Fruit fly (Drosophila melanogaster) whole organism, wandering third instar larva: ENCODE measurements around the gene CG14280.
A peak's percentile ranks its signal among the peaks of the same experiment; 100 is the strongest.

Source experiments
- CG32264 ChIP-seq: fragments of 200-800 bp; sonication (Bioruptor generic); optimal IDR thresholded peaks from 2 replicates; lab custom pipeline; 2016; ENCODE audit warnings: missing biosample characterization, missing genetic modification characterization
- CG9705 ChIP-seq: fragments of 200-800 bp; sonication (Bioruptor generic); optimal IDR thresholded peaks from 2 replicates; lab custom pipeline; 2018; ENCODE audit warnings: missing biosample characterization, mild to moderate bottlenecking, missing genetic modification characterization
- CrebA ChIP-seq: fragments of 200-800 bp; sonication (Bioruptor generic); optimal IDR thresholded peaks from 2 replicates; lab custom pipeline; 2016; ENCODE audit warnings: missing biosample characterization, mild to moderate bottlenecking, missing genetic modification characterization, borderline replicate concordance
- Dif ChIP-seq: fragments of 200-275, 200-300 bp; sonication (Bioruptor generic); optimal IDR thresholded peaks from 2 replicates; lab custom pipeline; 2018; ENCODE audit warnings: missing biosample characterization, missing genetic modification characterization; ENCODE audit not compliant: partially characterized antibody
- GATAd ChIP-seq: sonication (Bioruptor generic); optimal IDR thresholded peaks from 2 replicates; lab custom pipeline; 2016; ENCODE audit warnings: missing biosample characterization, missing genetic modification characterization
- HLH106 ChIP-seq: fragments of 200-800 bp; optimal IDR thresholded peaks from 3 replicates; lab custom pipeline; 2019; ENCODE audit warnings: missing biosample characterization, mild to moderate bottlenecking, missing genetic modification characterization, moderate library complexity
- Hnf4 ChIP-seq: fragments of 200-800 bp; sonication (Bioruptor generic); optimal IDR thresholded peaks from 2 replicates; lab custom pipeline; 2016; ENCODE audit warnings: missing biosample characterization, mild to moderate bottlenecking, missing genetic modification characterization
- Hr83 ChIP-seq: fragments of 200-300 bp; sonication (Bioruptor generic); optimal IDR thresholded peaks from 2 replicates; lab custom pipeline; 2016; ENCODE audit warnings: missing biosample characterization, mild to moderate bottlenecking, missing genetic modification characterization, moderate library complexity; ENCODE audit not compliant: poor library complexity, severe bottlenecking
- Jra ChIP-seq: sonication (Bioruptor generic); optimal IDR thresholded peaks from 2 replicates; lab custom pipeline; 2016; ENCODE audit warnings: missing biosample characterization, missing genetic modification characterization
- Mio ChIP-seq: sonication (Bioruptor generic); optimal IDR thresholded peaks from 2 replicates; lab custom pipeline; 2016; ENCODE audit warnings: missing biosample characterization, missing genetic modification characterization
- Myc ChIP-seq: fragments of >200 bp; optimal IDR thresholded peaks from 2 replicates; lab custom pipeline; 2017
- N ChIP-seq: fragments of >200 bp; optimal IDR thresholded peaks from 2 replicates; lab custom pipeline; 2018; ENCODE audit warnings: missing biosample characterization, missing external identifiers, missing genetic modification characterization
- OdsH ChIP-seq: fragments of 200-800 bp; sonication (Bioruptor generic); optimal IDR thresholded peaks from 2 replicates; lab custom pipeline; 2016; ENCODE audit warnings: missing biosample characterization, mild to moderate bottlenecking, missing genetic modification characterization
- Rel ChIP-seq, 2 experiments: fragments of 200-800 bp; sonication (Bioruptor generic) in 1 of 2; optimal IDR thresholded peaks; 2 replicates in 1 of 2; 3 replicates in 1 of 2; lab custom pipeline; 2016 to 2019; ENCODE audit warnings: mild to moderate bottlenecking in 2 of 2, missing biosample characterization in 2 of 2, missing genetic modification characterization in 2 of 2, moderate library complexity in 1 of 2
- Sp1 ChIP-seq: fragments of 200-800 bp; sonication (Bioruptor generic); optimal IDR thresholded peaks from 3 replicates; lab custom pipeline; 2019; ENCODE audit warnings: missing biosample characterization, mild to moderate bottlenecking, missing genetic modification characterization, moderate library complexity
- Vsx2 ChIP-seq: fragments of 200-300, 225-300 bp; sonication (Bioruptor generic); optimal IDR thresholded peaks from 2 replicates; lab custom pipeline; 2018; ENCODE audit warnings: missing biosample characterization, missing genetic modification characterization; ENCODE audit not compliant: partially characterized antibody
- br ChIP-seq: fragments of 200-800 bp; sonication (Bioruptor generic); optimal IDR thresholded peaks from 2 replicates; lab custom pipeline; 2016; ENCODE audit warnings: missing biosample characterization, missing genetic modification characterization
- brk ChIP-seq: fragments of 200-800 bp; sonication (Bioruptor generic); optimal IDR thresholded peaks from 2 replicates; lab custom pipeline; 2016; ENCODE audit warnings: missing biosample characterization, mild to moderate bottlenecking, missing genetic modification characterization
- dl ChIP-seq, 2 experiments: fragments of 175-275, 200-275 bp in 1 of 2; fragments of 200-275 bp in 1 of 2; sonication (Bioruptor generic); optimal IDR thresholded peaks; lab custom pipeline; 2018; ENCODE audit warnings: mild to moderate bottlenecking in 2 of 2, missing biosample characterization in 2 of 2, missing genetic modification characterization in 2 of 2, moderate library complexity in 2 of 2; ENCODE audit not compliant: partially characterized antibody in 2 of 2, insufficient read depth in 1 of 2
- dmrt93B ChIP-seq: fragments of 200-800 bp; sonication (Bioruptor generic); optimal IDR thresholded peaks from 2 replicates; lab custom pipeline; 2018; ENCODE audit warnings: missing biosample characterization, mild to moderate bottlenecking, missing genetic modification characterization
- foxo ChIP-seq, 2 experiments: fragments of 200-800 bp; sonication (Bioruptor generic); optimal IDR thresholded peaks; 2 replicates in 1 of 2; 3 replicates in 1 of 2; lab custom pipeline; 2016 to 2017; ENCODE audit warnings: missing biosample characterization in 2 of 2, missing genetic modification characterization in 2 of 2
- fru ChIP-seq: fragments of 200-800 bp; sonication (Bioruptor generic); optimal IDR thresholded peaks from 3 replicates; lab custom pipeline; 2016; ENCODE audit warnings: missing biosample characterization, mild to moderate bottlenecking, missing genetic modification characterization
- h ChIP-seq: fragments of 200-800 bp; sonication (Bioruptor generic); optimal IDR thresholded peaks from 3 replicates; lab custom pipeline; 2016; ENCODE audit warnings: missing biosample characterization, mild to moderate bottlenecking, missing genetic modification characterization
- pan ChIP-seq: fragments of >200 bp; optimal IDR thresholded peaks from 2 replicates; lab custom pipeline; 2017
- psq ChIP-seq: fragments of 200-800 bp; sonication (Bioruptor generic); optimal IDR thresholded peaks from 3 replicates; lab custom pipeline; 2017; ENCODE audit warnings: missing biosample characterization, mild to moderate bottlenecking, missing genetic modification characterization, moderate library complexity
- rgr ChIP-seq: fragments of 200-800 bp; sonication (Bioruptor generic); optimal IDR thresholded peaks from 3 replicates; lab custom pipeline; 2016; ENCODE audit warnings: missing biosample characterization, mild to moderate bottlenecking, missing genetic modification characterization
- sage ChIP-seq: fragments of 200-800 bp; sonication (Bioruptor generic); optimal IDR thresholded peaks from 2 replicates; lab custom pipeline; 2016; ENCODE audit warnings: missing biosample characterization, mild to moderate bottlenecking, missing genetic modification characterization
- sv ChIP-seq: fragments of 200-800 bp; sonication (Bioruptor generic); optimal IDR thresholded peaks from 3 replicates; lab custom pipeline; 2016; ENCODE audit warnings: missing biosample characterization, missing genetic modification characterization
- tai ChIP-seq: sonication (Bioruptor generic); optimal IDR thresholded peaks from 2 replicates; lab custom pipeline; 2016; ENCODE audit warnings: missing biosample characterization, missing genetic modification characterization
- woc ChIP-seq: sonication (Bioruptor generic); optimal IDR thresholded peaks from 2 replicates; lab custom pipeline; 2016; ENCODE audit warnings: missing biosample characterization, mild to moderate bottlenecking, missing genetic modification characterization

Gene CG14280

dm6 chr3R:19221350-19221749, 35.2 kb upstream of the CG14280 start:
- TF ChIP-seq fru (GFP tag; lab: Kevin White, UChicago) (no peak), HLH106 (tag; lab: Kevin White, UChicago) (no peak), Vsx2 (GFP tag; lab: Kevin White, UChicago) (no peak), OdsH (GFP tag; lab: Kevin White, UChicago) (no peak), Myc (lab: Kevin White, UChicago) (no peak), CG9705 (GFP tag; lab: Kevin White, UChicago) (no peak), CrebA (GFP tag; lab: Kevin White, UChicago) (no peak), tai (GFP tag; lab: Kevin White, UChicago) (no peak), Hnf4 (GFP tag; lab: Kevin White, UChicago) (no peak), N (GFP tag; lab: Kevin White, UChicago) (no peak), GATAd (GFP tag; lab: Kevin White, UChicago) (no peak)

dm6 chr3R:19223369-19223768, 33.2 kb upstream of the CG14280 start:
- peak; percentile 74 for TF ChIP-seq h (GFP tag; lab: Kevin White, UChicago)
- no peak for TF ChIP-seq woc (GFP tag; lab: Kevin White, UChicago)

dm6 chr3R:19225446-19225955, 31.1 kb upstream of the CG14280 start:
- no peak for TF ChIP-seq sv (GFP tag; lab: Kevin White, UChicago)
- TF ChIP-seq brk (GFP tag; lab: Kevin White, UChicago), result no peak
- peak; percentile 52 for TF ChIP-seq CrebA (GFP tag; lab: Kevin White, UChicago)
- peak; percentile 43 for TF ChIP-seq Dif (GFP tag; lab: Kevin White, UChicago)
- TF ChIP-seq CG32264, result no peak
- no peak for TF ChIP-seq sage
- TF ChIP-seq dl (GFP tag; optimal IDR thresholded peaks at IDR 0.05; lab: Kevin White, UChicago; ENCODE audit: insufficient read depth in 1 of 2, partially characterized antibody in 2 of 2), result peak; percentile 1 to 58

- TF ChIP-seq foxo (GFP tag; optimal IDR thresholded peaks at IDR 0.05; lab: Kevin White, UChicago) (peak in 1 of 2 experiments; percentile 62), sage (peak; percentile 15), Jra (no peak), Sp1 (GFP tag; lab: Kevin White, UChicago) (peak; percentile 56), Mio (no peak), Hr83 (peak; percentile 5), rgr (GFP tag; lab: Kevin White, UChicago) (peak; percentile 16), br (GFP tag; lab: Kevin White, UChicago) (peak; percentile 45), h (GFP tag; lab: Kevin White, UChicago) (peak; percentile 39), Dif (GFP tag; lab: Kevin White, UChicago) (no peak), HLH106 (tag; lab: Kevin White, UChicago) (peak; percentile 56), sv (GFP tag; lab: Kevin White, UChicago) (peak; percentile 27), pan (lab: Kevin White, UChicago) (no peak), fru (GFP tag; lab: Kevin White, UChicago) (peak; percentile 80), Rel (GFP tag; optimal IDR thresholded peaks at IDR 0.05; lab: Kevin White, UChicago) (no peak), Rel (tag; optimal IDR thresholded peaks at IDR 0.05; lab: Kevin White, UChicago) (peak; percentile 38), dmrt93B (GFP tag; lab: Kevin White, UChicago) (no peak), dl (GFP tag; optimal IDR thresholded peaks at IDR 0.05; lab: Kevin White, UChicago; ENCODE audit: insufficient read depth in 1 of 2, partially characterized antibody in 2 of 2) (no peak), psq (peak; percentile 26), GATAd (GFP tag; lab: Kevin White, UChicago) (no peak), CG9705 (GFP tag; lab: Kevin White, UChicago) (peak; percentile 12)
Observed at dm6 chr3R:19226137-19226873, 30.3 kb upstream of the CG14280 start, which contains the start of gene vib. vib (minus strand) TSS chr3R:19226651.
